Worm (Caenorhabditis elegans) whole organism, young adult: Measurements from ENCODE around the gene sbp-1.

ENCODE experiments used
- B0035.1 ChIP-seq: sonication (generic microtip); optimal IDR thresholded peaks from 2 replicates; lab custom pipeline; 2016; ENCODE audit warnings: missing genetic modification characterization, mild to moderate bottlenecking, missing compliant biosample characterization, missing genotype, missing genetic modification reagents
- C06A6.2 ChIP-seq: fragments of 200-800 bp; sonication (Bioruptor generic); conservative IDR thresholded peaks from 2 replicates; pipeline ENCODE4 v1.3.6; 2022; ENCODE audit warnings: missing genetic modification characterization, missing compliant biosample characterization
- D2030.7 ChIP-seq: fragments of 200-800 bp; sonication (Bioruptor generic); IDR thresholded peaks from 2 replicates; pipeline ENCODE4 v1.3.6; 2022; ENCODE audit warnings: missing genetic modification reagents, missing genetic modification characterization, missing compliant biosample characterization
- F22D6.2 ChIP-seq: sonication (generic microtip); optimal IDR thresholded peaks from 2 replicates; lab custom pipeline; 2016; ENCODE audit warnings: mild to moderate bottlenecking, missing genetic modification characterization, missing compliant biosample characterization
- F33H1.4 ChIP-seq: fragments of 200-800 bp; sonication (Bioruptor generic); IDR thresholded peaks from 2 replicates; pipeline ENCODE4 v1.3.6; 2022; ENCODE audit warnings: missing genetic modification reagents, missing genetic modification characterization, missing compliant biosample characterization
- F39B2.1 ChIP-seq: fragments of 200-800 bp; sonication (Bioruptor generic); IDR thresholded peaks from 2 replicates; pipeline ENCODE4 v1.3.6; 2022; ENCODE audit warnings: missing genetic modification reagents, missing genetic modification characterization, missing compliant biosample characterization
- F49E8.2 ChIP-seq: sonication (generic microtip); optimal IDR thresholded peaks from 3 replicates; lab custom pipeline; 2017; ENCODE audit warnings: missing genetic modification characterization, mild to moderate bottlenecking, missing compliant biosample characterization, antibody characterized with exemption, moderate library complexity; ENCODE audit not compliant: insufficient read depth
- T07F8.4 ChIP-seq: sonication (generic microtip); optimal IDR thresholded peaks from 2 replicates; lab custom pipeline; 2016; ENCODE audit warnings: mild to moderate bottlenecking, missing genetic modification characterization, moderate library complexity, missing compliant biosample characterization
- Y53F4B.3 ChIP-seq: fragments of 200-800 bp; sonication (Bioruptor generic); IDR thresholded peaks from 2 replicates; pipeline ENCODE4 v1.3.6; 2022; ENCODE audit warnings: missing genetic modification reagents, missing genetic modification characterization, missing compliant biosample characterization
- ama-1 ChIP-seq, 3 experiments: fragments of 150-350 bp in 1 of 3; sonication (generic microtip) in 2 of 3; optimal IDR thresholded peaks; 2 replicates each; lab custom pipeline; 2014 to 2018; ENCODE audit warnings: missing biosample characterization in 2 of 3, missing genetic modification characterization in 2 of 3, missing genetic modification reagents in 2 of 3
- aptf-2 ChIP-seq: fragments of 200-800 bp; sonication (Bioruptor generic); conservative IDR thresholded peaks from 2 replicates; pipeline ENCODE4 v1.3.6; 2022; ENCODE audit warnings: missing genetic modification reagents, missing genetic modification characterization, missing compliant biosample characterization
- attf-6 ChIP-seq: fragments of 200-800 bp; sonication (Bioruptor generic); IDR thresholded peaks from 2 replicates; pipeline ENCODE4 v1.3.6; 2022; ENCODE audit warnings: missing genetic modification reagents, missing genetic modification characterization, missing compliant biosample characterization
- bed-2 ChIP-seq: fragments of 200-800 bp; sonication (Bioruptor generic); IDR thresholded peaks from 2 replicates; pipeline ENCODE4 v1.3.6; 2022; ENCODE audit warnings: missing genetic modification reagents, missing genetic modification characterization, missing compliant biosample characterization
- ccch-3 ChIP-seq: fragments of 200-800 bp; sonication (Bioruptor generic); optimal IDR thresholded peaks from 2 replicates; lab custom pipeline; 2018; ENCODE audit warnings: mild to moderate bottlenecking, missing genetic modification characterization, missing compliant biosample characterization
- ceh-58 ChIP-seq: fragments of 200-800 bp; sonication (Bioruptor generic); IDR thresholded peaks from 2 replicates; pipeline ENCODE4 v1.3.6; 2022; ENCODE audit warnings: missing genetic modification characterization, missing compliant biosample characterization
- chd-7 ChIP-seq: sonication (generic microtip); optimal IDR thresholded peaks from 2 replicates; lab custom pipeline; 2016; ENCODE audit warnings: mild to moderate bottlenecking, missing genetic modification characterization, moderate library complexity, missing compliant biosample characterization
- dpff-1 ChIP-seq: sonication (generic microtip); optimal IDR thresholded peaks from 2 replicates; lab custom pipeline; 2017; ENCODE audit warnings: mild to moderate bottlenecking, missing genetic modification characterization, missing compliant biosample characterization
- efl-1 ChIP-seq: fragments of 150-350 bp; optimal IDR thresholded peaks from 2 replicates; lab custom pipeline; 2014; ENCODE audit warnings: missing biosample characterization, missing genetic modification reagents, missing genetic modification characterization
- ekl-4 ChIP-seq: fragments of 200-800 bp; sonication (Bioruptor generic); IDR thresholded peaks from 2 replicates; pipeline ENCODE4 v1.3.6; 2022; ENCODE audit warnings: missing genetic modification reagents, missing genetic modification characterization, missing compliant biosample characterization
- hlh-12 ChIP-seq: sonication (generic microtip); optimal IDR thresholded peaks from 2 replicates; lab custom pipeline; 2016; ENCODE audit warnings: missing genetic modification characterization, missing compliant biosample characterization
- let-607 ChIP-seq, 2 experiments: fragments of 200-800 bp in 1 of 2; sonication (Bioruptor generic) in 1 of 2; sonication (generic microtip) in 1 of 2; optimal IDR thresholded peaks; 2 replicates each; lab custom pipeline; 2016 to 2018; ENCODE audit warnings: mild to moderate bottlenecking in 2 of 2, missing compliant biosample characterization in 2 of 2, missing genetic modification characterization in 2 of 2, moderate library complexity in 2 of 2, missing genotype in 1 of 2
- lin-26 ChIP-seq: fragments of 200-800 bp; sonication (Bioruptor generic); IDR thresholded peaks from 2 replicates; pipeline ENCODE4 v1.3.6; 2022; ENCODE audit warnings: missing genetic modification reagents, missing genetic modification characterization, missing compliant biosample characterization
- lsy-27 ChIP-seq: sonication (generic microtip); optimal IDR thresholded peaks from 2 replicates; lab custom pipeline; 2017; ENCODE audit warnings: missing genetic modification characterization, mild to moderate bottlenecking, missing compliant biosample characterization, antibody characterized with exemption, missing genotype, borderline replicate concordance; ENCODE audit not compliant: insufficient read depth
- madf-10 ChIP-seq: sonication (generic microtip); optimal IDR thresholded peaks from 2 replicates; lab custom pipeline; 2016; ENCODE audit warnings: mild to moderate bottlenecking, missing genetic modification characterization, missing compliant biosample characterization
- madf-3 ChIP-seq: fragments of 200-800 bp; sonication (Bioruptor generic); IDR thresholded peaks from 2 replicates; pipeline ENCODE4 v1.3.6; 2022; ENCODE audit warnings: missing genetic modification reagents, missing genetic modification characterization, missing compliant biosample characterization
- mes-4 ChIP-seq: sonication (generic microtip); optimal IDR thresholded peaks from 2 replicates; lab custom pipeline; 2016; ENCODE audit warnings: missing genotype, missing genetic modification characterization, missing compliant biosample characterization
- nhr-80 ChIP-seq: sonication (generic microtip); optimal IDR thresholded peaks from 2 replicates; lab custom pipeline; 2016; ENCODE audit warnings: missing genetic modification characterization, missing compliant biosample characterization
- rec-8 ChIP-seq, 2 experiments: sonication (generic microtip); optimal IDR thresholded peaks; 2 replicates each; lab custom pipeline; 2016; ENCODE audit warnings: mild to moderate bottlenecking in 2 of 2, missing genetic modification characterization in 2 of 2, missing genetic modification reagents in 2 of 2, missing genotype in 2 of 2, missing biosample characterization in 1 of 2, missing compliant biosample characterization in 1 of 2, moderate library complexity in 1 of 2
- repo-1 ChIP-seq: sonication (generic microtip); optimal IDR thresholded peaks from 2 replicates; lab custom pipeline; 2017; ENCODE audit warnings: mild to moderate bottlenecking, missing genetic modification characterization, missing compliant biosample characterization
- sea-2 ChIP-seq: fragments of 200-800 bp; sonication (Bioruptor generic); IDR thresholded peaks from 2 replicates; pipeline ENCODE4 v1.3.6; 2022; ENCODE audit warnings: missing genetic modification characterization, missing compliant biosample characterization
- snpc-1.3 ChIP-seq: sonication (generic microtip); optimal IDR thresholded peaks from 2 replicates; lab custom pipeline; 2017; ENCODE audit warnings: missing genetic modification characterization, mild to moderate bottlenecking, missing compliant biosample characterization, antibody characterized with exemption, moderate library complexity, missing genotype, missing genetic modification reagents; ENCODE audit not compliant: insufficient read depth
- tbp1 ChIP-seq: fragments of 200-800 bp; sonication (Bioruptor generic); optimal IDR thresholded peaks from 2 replicates; lab custom pipeline; 2018; ENCODE audit warnings: mild to moderate bottlenecking, missing genetic modification characterization, missing compliant biosample characterization
- unc-62 ChIP-seq: fragments of 150-350 bp; optimal IDR thresholded peaks from 2 replicates; lab custom pipeline; 2014; ENCODE audit warnings: missing biosample characterization, missing genetic modification reagents, missing genetic modification characterization
- xnd-1 ChIP-seq: sonication (generic microtip); optimal IDR thresholded peaks from 2 replicates; lab custom pipeline; 2016; ENCODE audit warnings: missing genotype, missing genetic modification reagents, missing genetic modification characterization, missing compliant biosample characterization
- zim-3 ChIP-seq: sonication (generic microtip); optimal IDR thresholded peaks from 2 replicates; lab custom pipeline; 2017; ENCODE audit warnings: mild to moderate bottlenecking, missing genetic modification characterization, moderate library complexity, missing compliant biosample characterization
- ztf-25 ChIP-seq: fragments of 200-800 bp; sonication (Bioruptor generic); IDR thresholded peaks from 2 replicates; pipeline ENCODE4 v1.3.6; 2022; ENCODE audit warnings: missing genetic modification reagents, missing genetic modification characterization, missing compliant biosample characterization
- ztf-3 ChIP-seq: fragments of 200-800 bp; sonication (Bioruptor generic); optimal IDR thresholded peaks from 2 replicates; lab custom pipeline; 2018; ENCODE audit warnings: mild to moderate bottlenecking, missing genetic modification characterization, missing compliant biosample characterization

The sbp-1 gene

DNA sequence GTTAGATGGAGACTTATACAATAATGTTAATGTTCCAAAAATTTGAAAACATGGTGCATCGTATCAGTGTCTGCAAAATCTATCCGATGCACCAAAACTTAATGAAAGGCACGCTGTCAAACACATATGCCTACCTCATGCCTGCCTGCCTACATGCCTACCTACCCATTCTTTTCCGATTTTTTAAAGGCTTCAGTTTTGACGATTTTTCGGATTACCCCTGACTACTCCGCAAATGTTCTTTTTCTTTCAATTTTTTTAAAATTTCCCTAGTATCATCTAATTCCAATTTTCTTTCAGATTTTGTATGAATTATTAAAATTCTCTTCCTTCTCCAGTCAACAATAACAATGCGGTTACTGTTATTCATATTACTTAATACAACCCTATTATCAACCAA lies 14.2 kb upstream of the sbp-1 start, which contains the start of gene plr-1:
plr-1 (plus strand) TSS at position 301 of the 400 bp plus-strand sequence.
- no peak for TF ChIP-seq lsy-27
- no peak for TF ChIP-seq tbp1 (GFP tag; lab: Kevin White, UChicago)
- no peak for TF ChIP-seq ekl-4 (GFP tag; lab: Robert Waterston, UW)
- TF ChIP-seq ztf-3 (GFP tag; lab: Kevin White, UChicago): no peak
- TF ChIP-seq chd-7 (tag; lab: Kevin White, UChicago): no peak
- no peak for TF ChIP-seq snpc-1.3 (tag; lab: Kevin White, UChicago)
- no peak for TF ChIP-seq nhr-80 (tag; lab: Kevin White, UChicago)
- no peak for TF ChIP-seq F22D6.2 (tag; lab: Kevin White, UChicago)
- TF ChIP-seq repo-1 (tag; lab: Kevin White, UChicago): no peak
- TF ChIP-seq ceh-58: no peak
- no peak for TF ChIP-seq D2030.7 (GFP tag; lab: Robert Waterston, UW)
- no peak for TF ChIP-seq ztf-25
- TF ChIP-seq attf-6 (GFP tag; lab: Robert Waterston, UW): no peak
- no peak for TF ChIP-seq F49E8.2 (tag; lab: Kevin White, UChicago)
- no peak for TF ChIP-seq F33H1.4 (GFP tag; lab: Robert Waterston, UW)
- no peak for TF ChIP-seq T07F8.4
- no peak for TF ChIP-seq bed-2 (GFP tag; lab: Robert Waterston, UW)
- TF ChIP-seq zim-3 (tag; lab: Kevin White, UChicago): no peak

DNA sequence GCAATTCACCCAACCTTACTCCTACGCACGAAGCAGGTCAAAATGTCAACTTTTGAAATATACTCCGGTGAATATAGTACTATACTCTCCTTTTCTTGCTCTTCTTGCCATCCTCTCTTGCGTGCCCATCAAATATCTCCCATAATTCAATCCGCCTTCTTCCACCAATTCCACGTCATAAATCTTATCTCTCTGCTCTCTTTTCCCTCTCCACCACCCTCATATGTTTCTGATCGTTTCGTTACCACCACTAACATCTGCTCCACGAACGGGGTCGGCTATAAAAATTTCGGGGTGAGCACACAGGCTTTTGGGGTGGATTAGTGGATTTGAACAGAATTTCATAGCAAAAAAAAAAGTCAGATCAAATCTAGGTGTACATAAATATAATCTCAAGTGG lies 11.6 kb upstream of the sbp-1 start:
- no peak for TF ChIP-seq ccch-3 (GFP tag; lab: Kevin White, UChicago)
- no peak for TF ChIP-seq F22D6.2 (tag; lab: Kevin White, UChicago)
- no peak for TF ChIP-seq lin-26 (GFP tag; lab: Robert Waterston, UW)
- TF ChIP-seq sea-2 (GFP tag; lab: Robert Waterston, UW): no peak
- no peak for TF ChIP-seq ama-1 (optimal IDR thresholded peaks at IDR 0.05; lab: Kevin White, UChicago)
- no peak for TF ChIP-seq ama-1 (GFP tag; optimal IDR thresholded peaks at IDR 0.05; lab: Kevin White, UChicago)
- TF ChIP-seq B0035.1 (tag; lab: Kevin White, UChicago): no peak
- no peak for TF ChIP-seq rec-8 (tag; optimal IDR thresholded peaks at IDR 0.05; lab: Kevin White, UChicago)
- TF ChIP-seq madf-3 (GFP tag; lab: Robert Waterston, UW): no peak
- TF ChIP-seq unc-62 (GFP tag; lab: Kevin White, UChicago): no peak
- TF ChIP-seq Y53F4B.3 (GFP tag; lab: Robert Waterston, UW): no peak
- TF ChIP-seq mes-4 (tag; lab: Kevin White, UChicago): no peak
- no peak for TF ChIP-seq aptf-2 (GFP tag; lab: Robert Waterston, UW)
- TF ChIP-seq let-607 (tag; optimal IDR thresholded peaks at IDR 0.05; lab: Kevin White, UChicago): no peak
- TF ChIP-seq hlh-12 (tag; lab: Kevin White, UChicago): no peak
- TF ChIP-seq C06A6.2: no peak
- no peak for TF ChIP-seq ztf-3 (GFP tag; lab: Kevin White, UChicago)
- no peak for TF ChIP-seq attf-6 (GFP tag; lab: Robert Waterston, UW)
- TF ChIP-seq dpff-1 (tag; lab: Kevin White, UChicago): no peak
- TF ChIP-seq efl-1 (GFP tag; lab: Kevin White, UChicago): no peak
- TF ChIP-seq, all 124 proteins: peak for 0

DNA sequence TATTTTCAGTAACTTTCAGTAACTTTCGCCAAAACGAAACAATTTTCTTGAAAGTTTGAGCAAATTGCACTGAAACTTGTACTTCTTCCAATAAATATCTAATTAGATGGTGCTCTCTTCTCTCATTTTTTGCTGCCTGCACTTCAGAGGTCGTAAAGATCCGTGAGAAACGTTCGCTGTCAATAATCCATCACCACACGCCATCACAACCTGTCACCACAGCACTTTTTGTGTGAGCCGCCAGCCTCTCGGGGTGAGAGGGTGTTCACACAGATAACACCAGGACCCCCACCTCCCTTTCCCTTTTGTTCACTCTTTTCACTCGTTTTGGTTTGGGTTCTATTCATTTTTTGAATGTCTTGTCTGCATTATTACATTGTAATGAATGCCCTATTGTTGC lies 10.2 kb upstream of the sbp-1 start:
- TF ChIP-seq rec-8 (tag; optimal IDR thresholded peaks at IDR 0.05; lab: Kevin White, UChicago) (no peak), Y53F4B.3 (GFP tag; lab: Robert Waterston, UW) (no peak), efl-1 (GFP tag; lab: Kevin White, UChicago) (no peak), F39B2.1 (GFP tag; lab: Robert Waterston, UW) (no peak), xnd-1 (no peak), madf-10 (tag; lab: Kevin White, UChicago) (no peak)
